Fruit fly (Drosophila melanogaster) whole organism, wandering third instar larva: ENCODE results near the gene CG32683.
A peak's percentile ranks its signal among the peaks of the same experiment; 100 is the strongest.

ENCODE experiments used
- Abd-B ChIP-seq: fragments of >200 bp; optimal IDR thresholded peaks from 2 replicates; lab custom pipeline; 2017; ENCODE audit warnings: missing biosample characterization, missing genetic modification characterization
- CG32264 ChIP-seq: fragments of 200-800 bp; sonication (Bioruptor generic); optimal IDR thresholded peaks from 2 replicates; lab custom pipeline; 2016; ENCODE audit warnings: missing biosample characterization, missing genetic modification characterization
- CG9705 ChIP-seq: fragments of 200-800 bp; sonication (Bioruptor generic); optimal IDR thresholded peaks from 2 replicates; lab custom pipeline; 2018; ENCODE audit warnings: missing biosample characterization, mild to moderate bottlenecking, missing genetic modification characterization
- CrebA ChIP-seq: fragments of 200-800 bp; sonication (Bioruptor generic); optimal IDR thresholded peaks from 2 replicates; lab custom pipeline; 2016; ENCODE audit warnings: missing biosample characterization, mild to moderate bottlenecking, missing genetic modification characterization, borderline replicate concordance
- Dfd ChIP-seq: fragments of >200 bp; optimal IDR thresholded peaks from 2 replicates; lab custom pipeline; 2017; ENCODE audit warnings: missing biosample characterization, missing genetic modification characterization
- HLH106 ChIP-seq: fragments of 200-800 bp; optimal IDR thresholded peaks from 3 replicates; lab custom pipeline; 2019; ENCODE audit warnings: missing biosample characterization, mild to moderate bottlenecking, missing genetic modification characterization, moderate library complexity
- Hr78 ChIP-seq: fragments of >200 bp; optimal IDR thresholded peaks from 2 replicates; lab custom pipeline; 2017; ENCODE audit warnings: missing biosample characterization, missing genetic modification characterization
- Jra ChIP-seq: sonication (Bioruptor generic); optimal IDR thresholded peaks from 2 replicates; lab custom pipeline; 2016; ENCODE audit warnings: missing biosample characterization, missing genetic modification characterization
- Mio ChIP-seq: sonication (Bioruptor generic); optimal IDR thresholded peaks from 2 replicates; lab custom pipeline; 2016; ENCODE audit warnings: missing biosample characterization, missing genetic modification characterization
- Myc ChIP-seq: fragments of >200 bp; optimal IDR thresholded peaks from 2 replicates; lab custom pipeline; 2017
- N ChIP-seq: fragments of >200 bp; optimal IDR thresholded peaks from 2 replicates; lab custom pipeline; 2018; ENCODE audit warnings: missing biosample characterization, missing external identifiers, missing genetic modification characterization
- Rel ChIP-seq, 2 experiments: fragments of 200-800 bp; sonication (Bioruptor generic) in 1 of 2; optimal IDR thresholded peaks; 2 replicates in 1 of 2; 3 replicates in 1 of 2; lab custom pipeline; 2016 to 2019; ENCODE audit warnings: mild to moderate bottlenecking in 2 of 2, missing biosample characterization in 2 of 2, missing genetic modification characterization in 2 of 2, moderate library complexity in 1 of 2
- Sp1 ChIP-seq: fragments of 200-800 bp; sonication (Bioruptor generic); optimal IDR thresholded peaks from 3 replicates; lab custom pipeline; 2019; ENCODE audit warnings: missing biosample characterization, mild to moderate bottlenecking, missing genetic modification characterization, moderate library complexity
- Vsx2 ChIP-seq: fragments of 200-300, 225-300 bp; sonication (Bioruptor generic); optimal IDR thresholded peaks from 2 replicates; lab custom pipeline; 2018; ENCODE audit warnings: missing biosample characterization, missing genetic modification characterization; ENCODE audit not compliant: partially characterized antibody
- br ChIP-seq: fragments of 200-800 bp; sonication (Bioruptor generic); optimal IDR thresholded peaks from 2 replicates; lab custom pipeline; 2016; ENCODE audit warnings: missing biosample characterization, missing genetic modification characterization
- dl ChIP-seq, 2 experiments: fragments of 175-275, 200-275 bp in 1 of 2; fragments of 200-275 bp in 1 of 2; sonication (Bioruptor generic); optimal IDR thresholded peaks; lab custom pipeline; 2018; ENCODE audit warnings: mild to moderate bottlenecking in 2 of 2, missing biosample characterization in 2 of 2, missing genetic modification characterization in 2 of 2, moderate library complexity in 2 of 2; ENCODE audit not compliant: partially characterized antibody in 2 of 2, insufficient read depth in 1 of 2
- dmrt93B ChIP-seq: fragments of 200-800 bp; sonication (Bioruptor generic); optimal IDR thresholded peaks from 2 replicates; lab custom pipeline; 2018; ENCODE audit warnings: missing biosample characterization, mild to moderate bottlenecking, missing genetic modification characterization
- dsf ChIP-seq: sonication (Bioruptor generic); optimal IDR thresholded peaks from 2 replicates; lab custom pipeline; 2016; ENCODE audit warnings: missing biosample characterization, missing genetic modification characterization, borderline replicate concordance
- ey ChIP-seq: fragments of 200-800 bp; sonication (Bioruptor generic); optimal IDR thresholded peaks from 2 replicates; lab custom pipeline; 2016; ENCODE audit warnings: missing biosample characterization, missing genetic modification characterization
- foxo ChIP-seq, 2 experiments: fragments of 200-800 bp; sonication (Bioruptor generic); optimal IDR thresholded peaks; 2 replicates in 1 of 2; 3 replicates in 1 of 2; lab custom pipeline; 2016 to 2017; ENCODE audit warnings: missing biosample characterization in 2 of 2, missing genetic modification characterization in 2 of 2
- fru ChIP-seq: fragments of 200-800 bp; sonication (Bioruptor generic); optimal IDR thresholded peaks from 3 replicates; lab custom pipeline; 2016; ENCODE audit warnings: missing biosample characterization, mild to moderate bottlenecking, missing genetic modification characterization
- h ChIP-seq: fragments of 200-800 bp; sonication (Bioruptor generic); optimal IDR thresholded peaks from 3 replicates; lab custom pipeline; 2016; ENCODE audit warnings: missing biosample characterization, mild to moderate bottlenecking, missing genetic modification characterization
- jim ChIP-seq: fragments of 175-275, 200-325 bp; sonication (Bioruptor generic); optimal IDR thresholded peaks from 2 replicates; lab custom pipeline; 2016; ENCODE audit warnings: missing biosample characterization, mild to moderate bottlenecking, missing genetic modification characterization
- lola ChIP-seq: fragments of >200 bp; optimal IDR thresholded peaks from 2 replicates; lab custom pipeline; 2017; ENCODE audit warnings: missing biosample characterization, missing genetic modification characterization
- psq ChIP-seq: fragments of 200-800 bp; sonication (Bioruptor generic); optimal IDR thresholded peaks from 3 replicates; lab custom pipeline; 2017; ENCODE audit warnings: missing biosample characterization, mild to moderate bottlenecking, missing genetic modification characterization, moderate library complexity
- rgr ChIP-seq: fragments of 200-800 bp; sonication (Bioruptor generic); optimal IDR thresholded peaks from 3 replicates; lab custom pipeline; 2016; ENCODE audit warnings: missing biosample characterization, mild to moderate bottlenecking, missing genetic modification characterization
- sage ChIP-seq: fragments of 200-800 bp; sonication (Bioruptor generic); optimal IDR thresholded peaks from 2 replicates; lab custom pipeline; 2016; ENCODE audit warnings: missing biosample characterization, mild to moderate bottlenecking, missing genetic modification characterization
- sv ChIP-seq: fragments of 200-800 bp; sonication (Bioruptor generic); optimal IDR thresholded peaks from 3 replicates; lab custom pipeline; 2016; ENCODE audit warnings: missing biosample characterization, missing genetic modification characterization
- tai ChIP-seq: sonication (Bioruptor generic); optimal IDR thresholded peaks from 2 replicates; lab custom pipeline; 2016; ENCODE audit warnings: missing biosample characterization, missing genetic modification characterization
- usp ChIP-seq: fragments of >200 bp; optimal IDR thresholded peaks from 2 replicates; lab custom pipeline; 2017; ENCODE audit warnings: missing biosample characterization, missing genetic modification characterization

The CG32683 gene

DNA sequence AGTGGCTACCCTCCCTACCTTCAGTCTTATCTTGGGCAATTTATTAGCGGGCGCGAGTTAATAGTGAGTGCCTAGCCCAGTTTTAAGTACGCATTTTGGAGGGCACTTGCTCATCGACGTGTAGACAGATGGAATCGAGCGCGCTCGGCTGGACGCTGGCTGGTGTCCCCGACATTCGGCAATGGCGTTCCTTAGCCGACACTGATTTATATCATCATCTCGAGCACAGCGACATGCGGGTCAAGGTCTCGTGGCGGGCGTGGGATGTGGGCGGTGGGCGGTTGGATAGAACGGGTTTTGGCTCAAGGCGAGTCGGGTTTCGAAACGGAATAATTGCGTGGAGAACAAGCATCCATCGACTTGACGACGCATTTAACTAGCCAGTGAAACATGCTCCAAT is 85.4 kb downstream of the CG32683 start:
- TF ChIP-seq Abd-B (GFP tag; lab: Kevin White, UChicago) (no peak), sv (no peak)

DNA sequence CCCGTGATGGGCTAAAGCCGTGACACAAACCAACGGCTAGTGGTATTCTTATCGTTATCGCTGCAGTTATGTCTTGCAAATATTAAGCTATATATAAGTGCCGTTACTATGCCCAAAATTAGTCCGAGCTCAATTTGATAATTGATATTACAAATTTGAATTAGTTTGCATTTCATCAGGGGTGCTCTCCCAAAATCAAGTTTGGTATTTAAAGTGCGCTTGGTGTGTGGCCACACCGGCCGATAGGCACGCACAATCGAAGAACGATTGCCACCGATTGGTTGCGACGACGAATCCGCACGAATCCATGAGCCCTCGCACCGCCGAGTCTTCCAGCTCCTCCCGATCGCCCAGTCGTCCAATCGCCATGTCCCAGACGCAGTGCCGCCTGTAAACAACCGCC is 86.9 kb downstream of the CG32683 start, which contains the start of gene CG17841:
Gene CG17841 (plus strand): TSS at position 252 of the 403 bp plus-strand sequence.
- TF ChIP-seq ey (no peak), br (no peak), dmrt93B (no peak), HLH106 (tag; lab: Kevin White, UChicago) (no peak), dl (GFP tag; optimal IDR thresholded peaks at IDR 0.05; lab: Kevin White, UChicago; ENCODE audit: insufficient read depth in 1 of 2, partially characterized antibody in 2 of 2) (no peak), jim (no peak), foxo (GFP tag; optimal IDR thresholded peaks at IDR 0.05; lab: Kevin White, UChicago) (no peak), Jra (GFP tag; lab: Kevin White, UChicago) (no peak), usp (GFP tag; lab: Kevin White, UChicago) (no peak), CG32264 (GFP tag; lab: Kevin White, UChicago) (no peak), Myc (lab: Kevin White, UChicago) (no peak), N (GFP tag; lab: Kevin White, UChicago) (no peak), Hr78 (GFP tag; lab: Kevin White, UChicago) (no peak), tai (GFP tag; lab: Kevin White, UChicago) (no peak), h (no peak), Dfd (GFP tag; lab: Kevin White, UChicago) (no peak), rgr (GFP tag; lab: Kevin White, UChicago) (no peak), sage (GFP tag; lab: Kevin White, UChicago) (no peak), fru (GFP tag; lab: Kevin White, UChicago) (no peak)

DNA sequence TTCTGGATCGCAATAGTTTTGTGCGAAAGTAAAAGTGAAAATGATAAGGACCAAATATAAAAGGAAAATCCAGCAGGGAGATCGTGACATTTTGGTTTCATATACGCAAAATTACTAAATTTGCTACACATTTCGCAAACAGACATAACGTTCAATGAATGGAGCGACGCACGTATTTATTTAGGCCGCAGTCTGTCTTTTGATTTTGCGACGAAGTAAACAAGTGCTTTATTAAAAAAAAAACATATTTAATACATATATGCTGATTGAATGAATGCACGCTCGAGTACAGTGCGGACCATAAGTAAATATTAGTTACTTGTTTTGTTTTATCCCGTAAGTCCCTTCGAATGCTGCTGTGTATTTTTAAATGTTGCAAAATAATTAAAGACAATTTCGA is 87.3 kb downstream of the CG32683 start, which contains the start of gene CG32679:
Gene CG32679 (minus strand): TSS at position 101 of the 400 bp plus-strand sequence.
- TF ChIP-seq lola (no peak), ey (no peak), Mio (no peak), Sp1 (GFP tag; lab: Kevin White, UChicago) (no peak), CG32264 (GFP tag; lab: Kevin White, UChicago) (no peak), Abd-B (GFP tag; lab: Kevin White, UChicago) (no peak), HLH106 (tag; lab: Kevin White, UChicago) (no peak)
- TF ChIP-seq, all 38 proteins: peak for 0

DNA sequence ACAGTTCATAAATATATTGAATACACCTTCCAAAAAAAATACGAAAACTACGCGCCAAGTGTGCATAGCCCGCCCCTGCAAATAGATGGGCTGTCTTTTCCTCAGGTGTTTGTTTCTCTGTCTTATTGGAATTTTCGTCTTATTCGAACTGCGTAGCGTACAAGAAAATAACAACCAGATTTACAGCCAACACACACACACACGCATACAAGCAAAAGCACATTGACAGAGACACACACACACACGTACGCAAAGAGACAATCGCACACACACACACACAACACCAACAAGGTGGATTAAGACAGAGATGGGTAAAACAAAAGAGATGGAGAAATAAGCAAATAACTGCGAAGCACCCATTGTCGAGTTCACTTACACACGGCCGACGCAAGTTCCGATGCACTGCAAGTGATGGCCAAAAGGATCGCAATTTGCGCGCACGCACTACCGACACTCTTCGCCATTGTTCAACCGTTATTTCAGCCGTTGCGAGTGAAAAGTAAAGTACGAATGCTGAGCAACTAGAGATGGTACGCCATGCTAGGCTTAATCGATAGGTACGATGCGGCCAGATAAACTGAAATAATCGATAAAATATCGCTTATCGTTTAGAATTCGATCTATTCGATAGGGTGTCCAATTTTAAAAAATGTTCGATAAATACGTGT is 88.8 kb downstream of the CG32683 start:
- TF ChIP-seq Vsx2 (no peak), CG9705 (GFP tag; lab: Kevin White, UChicago) (no peak), lola (no peak), fru (GFP tag; lab: Kevin White, UChicago) (peak; percentile 27), CrebA (GFP tag; lab: Kevin White, UChicago) (no peak), dsf (no peak), CG32264 (GFP tag; lab: Kevin White, UChicago) (no peak), ey (no peak), Sp1 (GFP tag; lab: Kevin White, UChicago) (peak; percentile 54), h (peak; percentile 49), psq (peak; percentile 7), Dfd (GFP tag; lab: Kevin White, UChicago) (no peak), Rel (GFP tag; optimal IDR thresholded peaks at IDR 0.05; lab: Kevin White, UChicago) (no peak), Rel (tag; optimal IDR thresholded peaks at IDR 0.05; lab: Kevin White, UChicago) (peak; percentile 57), Abd-B (GFP tag; lab: Kevin White, UChicago) (no peak), foxo (GFP tag; optimal IDR thresholded peaks at IDR 0.05; lab: Kevin White, UChicago) (peak in 1 of 2 experiments; percentile 50), Jra (GFP tag; lab: Kevin White, UChicago) (peak; percentile 9), HLH106 (tag; lab: Kevin White, UChicago) (peak; percentile 6)
- TF ChIP-seq, all 38 proteins: peak for 8
